Worm (Caenorhabditis elegans): ENCODE measurements around the gene his-63.
"Not testable (repeated sequence)": the region's sequence is repeated elsewhere in the genome, so short reads cannot be mapped to it uniquely, and the experiment has no call there.

- TF ChIP-seq unc-39 (tag; optimal IDR thresholded peaks at IDR 0.05); eor-1 (tag; optimal IDR thresholded peaks at IDR 0.05); aly-2 (tag; optimal IDR thresholded peaks at IDR 0.05); pha-4 (tag; optimal IDR thresholded peaks at IDR 0.05); fos-1 (tag; optimal IDR thresholded peaks at IDR 0.05); unc-62 (GFP tag; optimal IDR thresholded peaks at IDR 0.05); skn-1 (tag; optimal IDR thresholded peaks at IDR 0.05): not testable (repeated sequence)
Measured at ce11 chrIV:11406744-11407690, at the start of gene his-63, which contains the start of gene his-64.

Data from whole organism, L3 larva.